Worm (Caenorhabditis elegans): ENCODE measurements around the gene ddx-15.

DNA sequence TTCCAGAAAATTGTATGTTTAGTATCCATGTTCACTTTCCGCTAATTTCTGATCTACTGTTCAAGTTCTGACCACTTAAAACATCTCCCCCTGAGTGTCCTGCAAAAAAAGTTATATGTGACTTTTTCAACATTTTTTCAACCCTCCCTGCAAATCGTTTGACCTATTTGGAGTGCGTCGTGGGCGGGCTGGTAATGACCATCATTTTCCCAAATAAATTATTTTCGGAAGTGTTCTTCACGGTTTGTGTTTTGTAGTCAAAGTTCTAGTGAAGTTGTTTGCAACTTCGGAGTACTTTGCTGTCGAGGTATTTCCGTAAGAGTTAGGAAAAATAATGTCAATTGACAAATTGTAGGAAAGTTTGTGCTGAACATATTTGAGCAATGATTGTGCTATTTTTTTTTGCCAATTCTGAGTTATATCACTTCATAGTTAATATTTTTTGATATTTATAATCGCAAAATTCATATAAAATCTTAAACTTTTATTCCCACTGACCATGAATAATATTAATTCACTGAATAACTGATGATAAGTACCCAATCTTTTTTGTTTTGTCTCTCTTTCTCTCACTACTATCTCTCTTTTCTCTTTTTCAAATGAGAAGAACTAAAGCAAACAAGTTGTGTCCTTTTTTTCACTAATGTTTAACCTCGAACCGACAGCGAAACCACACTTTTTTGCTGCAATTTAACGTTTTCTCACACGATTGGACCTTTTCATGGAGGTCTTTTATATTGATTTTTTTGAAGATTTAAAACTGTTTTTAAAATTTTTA, 30.9 kb upstream of the ddx-15 start:
- TF ChIP-seq ztf-23 (GFP tag; IDR thresholded peaks at IDR 0.05) (no peak), klf-2 (GFP tag; conservative IDR thresholded peaks at IDR 0.05) (no peak), ztf-29 (GFP tag; IDR thresholded peaks at IDR 0.05) (no peak), ref-1 (GFP tag; conservative IDR thresholded peaks at IDR 0.05) (no peak), tab-1 (GFP tag; IDR thresholded peaks at IDR 0.05) (no peak), flt-1 (GFP tag; IDR thresholded peaks at IDR 0.05) (no peak), T22C8.4 (GFP tag; IDR thresholded peaks at IDR 0.05) (no peak), cog-1 (tag; optimal IDR thresholded peaks at IDR 0.05) (no peak), med-1 (GFP tag; optimal IDR thresholded peaks at IDR 0.05; ENCODE audit: insufficient read depth) (no peak)
